In the genomic region with DNA sequence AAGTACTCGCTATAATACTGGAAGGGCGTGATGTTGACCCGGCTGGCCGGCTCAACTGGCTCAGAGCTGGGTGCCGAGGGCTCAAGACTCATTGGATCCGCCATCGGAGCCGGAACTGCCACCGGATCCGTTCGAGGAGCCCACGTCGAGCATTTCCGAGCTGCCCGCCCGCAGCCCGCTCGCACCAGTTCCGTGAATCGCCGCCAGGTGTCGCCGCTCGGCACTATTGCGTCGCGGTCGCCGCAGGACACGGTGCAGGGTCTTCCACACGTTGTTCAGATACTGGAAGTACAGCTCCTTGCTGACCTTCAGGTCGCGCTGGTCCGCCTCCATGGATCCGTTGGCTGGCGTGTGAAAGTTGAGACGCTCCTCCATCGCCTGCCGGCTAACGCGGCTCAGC, we compare ENCODE assay signal across 2 fruit fly cellular contexts.
TF ChIP-seq lines count a peak whose summit lies in the region.

No protein-coding gene starts in this region.

- TF ChIP-seq CTCF in S2 (optimal IDR thresholded peaks at IDR 0.05; lab: Kevin White, UChicago): peak; percentile 81 to 87
- TF ChIP-seq CTCF in whole organism, embryonic (GFP tag; optimal IDR thresholded peaks at IDR 0.05; lab: Kevin White, UChicago): peak; percentile 82

TF ChIP-seq in whole organism, embryonic, 481 proteins besides CTCF, POLR2A, EP300 and RAD21:
- TF ChIP-seq Fer1 (GFP tag; optimal IDR thresholded peaks at IDR 0.05; lab: Kevin White, UChicago) (no peak), CG10979 (tag; optimal IDR thresholded peaks at IDR 0.05; lab: Kevin White, UChicago) (peak; percentile 15), sens (GFP tag; lab: Kevin White, UChicago) (no peak), bsh (GFP tag; optimal IDR thresholded peaks at IDR 0.05; lab: Kevin White, UChicago) (no peak), Ets65A (GFP tag; lab: Kevin White, UChicago) (peak; percentile 28)
